Fruit fly (Drosophila melanogaster) whole organism, embryonic: ENCODE measurements around the gene nonC.

Experiments used
- CG10267 ChIP-seq: fragments of 200-800 bp; sonication (Bioruptor generic); optimal IDR thresholded peaks from 2 replicates; lab custom pipeline; 2018; ENCODE audit warnings: missing biosample characterization, mild to moderate bottlenecking, missing genetic modification characterization, moderate library complexity
- CG10431 ChIP-seq: fragments of 200-800 bp; sonication (Bioruptor generic); optimal IDR thresholded peaks from 3 replicates; lab custom pipeline; 2018; ENCODE audit warnings: missing biosample characterization, mild to moderate bottlenecking, missing genetic modification characterization
- CG10543 ChIP-seq: fragments of 200-800 bp; sonication (Bioruptor generic); optimal IDR thresholded peaks from 3 replicates; lab custom pipeline; 2017; ENCODE audit warnings: missing biosample characterization, mild to moderate bottlenecking, missing genetic modification characterization, moderate library complexity
- CG10654 ChIP-seq: fragments of 200-800 bp; sonication (Bioruptor generic); optimal IDR thresholded peaks from 2 replicates; lab custom pipeline; 2016; ENCODE audit warnings: missing biosample characterization, missing genetic modification characterization
- CG11093 ChIP-seq: fragments of 200-800 bp; sonication (Bioruptor generic); IDR thresholded peaks from 3 replicates; pipeline ENCODE4 v1.3.6; 2022; ENCODE audit warnings: missing biosample characterization, missing genetic modification characterization
- CG12236 ChIP-seq: fragments of 200-800 bp; sonication (Bioruptor generic); optimal IDR thresholded peaks from 2 replicates; lab custom pipeline; 2016; ENCODE audit warnings: missing biosample characterization, missing genetic modification characterization
- CG12299 ChIP-seq: fragments of 200-800 bp; sonication (Bioruptor generic); optimal IDR thresholded peaks from 2 replicates; lab custom pipeline; 2018; ENCODE audit warnings: missing biosample characterization, mild to moderate bottlenecking, missing genetic modification characterization
- CG12769 ChIP-seq: fragments of 200-800 bp; sonication (Bioruptor generic); optimal IDR thresholded peaks from 2 replicates; lab custom pipeline; 2019; ENCODE audit warnings: missing biosample characterization, mild to moderate bottlenecking, missing genetic modification characterization, moderate library complexity
- CG13123 ChIP-seq: fragments of 200-800 bp; sonication (Bioruptor generic); optimal IDR thresholded peaks from 2 replicates; lab custom pipeline; 2016; ENCODE audit warnings: missing biosample characterization, missing genetic modification characterization
- CG13894 ChIP-seq: fragments of 200-800 bp; sonication (Bioruptor generic); optimal IDR thresholded peaks from 3 replicates; lab custom pipeline; 2018; ENCODE audit warnings: missing biosample characterization, mild to moderate bottlenecking, missing genetic modification characterization, moderate library complexity
- CG14710 ChIP-seq: fragments of 200-800 bp; sonication (Bioruptor generic); optimal IDR thresholded peaks from 3 replicates; lab custom pipeline; 2019; ENCODE audit warnings: missing biosample characterization, mild to moderate bottlenecking, missing genetic modification characterization, moderate library complexity
- CG17359 ChIP-seq: fragments of 200-800 bp; sonication (Bioruptor generic); optimal IDR thresholded peaks from 3 replicates; lab custom pipeline; 2018; ENCODE audit warnings: missing biosample characterization, mild to moderate bottlenecking, missing genetic modification characterization, moderate library complexity
- CG31388 ChIP-seq: fragments of 200-800 bp; sonication (Bioruptor generic); optimal IDR thresholded peaks from 2 replicates; lab custom pipeline; 2016; ENCODE audit warnings: missing biosample characterization, missing genetic modification characterization
- CG34224 ChIP-seq: fragments of 200-800 bp; sonication (Bioruptor generic); IDR thresholded peaks from 3 replicates; pipeline ENCODE4 v1.3.6; 2022; ENCODE audit warnings: missing biosample characterization, missing genetic modification characterization; ENCODE audit not compliant: partially characterized antibody
- CG34422 ChIP-seq: fragments of 200-800 bp; sonication (Bioruptor generic); IDR thresholded peaks from 3 replicates; pipeline ENCODE4 v1.3.6; 2022; ENCODE audit warnings: missing biosample characterization, missing genetic modification characterization
- CG3847 ChIP-seq: fragments of 200-800 bp; sonication (Bioruptor generic); IDR thresholded peaks from 2 replicates; pipeline ENCODE4 v1.3.6; 2022; ENCODE audit warnings: missing biosample characterization, missing genetic modification characterization
- CG42726 ChIP-seq: fragments of 200-800 bp; sonication (Bioruptor generic); IDR thresholded peaks from 2 replicates; pipeline ENCODE4 v1.3.6; 2022; ENCODE audit warnings: missing biosample characterization, missing genetic modification characterization; ENCODE audit not compliant: partially characterized antibody
- CG4360 ChIP-seq: fragments of 200-800 bp; sonication (Bioruptor generic); IDR thresholded peaks from 2 replicates; pipeline ENCODE4 v1.3.6; 2022; ENCODE audit warnings: missing biosample characterization, missing genetic modification characterization
- CG5953 ChIP-seq: fragments of 200-800 bp; sonication (Bioruptor generic); IDR thresholded peaks from 2 replicates; pipeline ENCODE4 v1.3.6; 2022; ENCODE audit warnings: missing biosample characterization, missing genetic modification characterization
- CG7271 ChIP-seq: fragments of 200-800 bp; sonication (Bioruptor generic); optimal IDR thresholded peaks from 2 replicates; lab custom pipeline; 2018; ENCODE audit warnings: missing biosample characterization, mild to moderate bottlenecking, missing genetic modification characterization, moderate library complexity
- CG7839 ChIP-seq: fragments of 200-800 bp; sonication (Bioruptor generic); optimal IDR thresholded peaks from 3 replicates; lab custom pipeline; 2018; ENCODE audit warnings: missing biosample characterization, mild to moderate bottlenecking, missing genetic modification characterization, moderate library complexity
- CG8924 ChIP-seq: fragments of 200-800 bp; optimal IDR thresholded peaks from 3 replicates; lab custom pipeline; 2019; ENCODE audit warnings: missing biosample characterization, mild to moderate bottlenecking, missing genetic modification characterization, moderate library complexity
- CG9609 ChIP-seq: fragments of 200-800 bp; sonication (Bioruptor generic); optimal IDR thresholded peaks from 3 replicates; lab custom pipeline; 2016; ENCODE audit warnings: missing biosample characterization, missing genetic modification characterization
- CG9932 ChIP-seq: fragments of 200-800 bp; sonication (Bioruptor generic); IDR thresholded peaks from 2 replicates; pipeline ENCODE4 v1.3.6; 2022; ENCODE audit warnings: missing biosample characterization, missing genetic modification characterization
- D19A ChIP-seq: fragments of 200-800 bp; optimal IDR thresholded peaks from 3 replicates; lab custom pipeline; 2019; ENCODE audit warnings: missing biosample characterization, mild to moderate bottlenecking, missing genetic modification characterization, moderate library complexity
- D19B ChIP-seq: fragments of 200-800 bp; sonication (Bioruptor generic); optimal IDR thresholded peaks from 2 replicates; lab custom pipeline; 2017; ENCODE audit warnings: missing biosample characterization, mild to moderate bottlenecking, missing genetic modification characterization
- Dad ChIP-seq: fragments of 200-800 bp; sonication (Bioruptor generic); optimal IDR thresholded peaks from 3 replicates; lab custom pipeline; 2016; ENCODE audit warnings: missing biosample characterization, missing genetic modification characterization
- E2f2 ChIP-seq: fragments of 200-800 bp; sonication (Bioruptor generic); IDR thresholded peaks from 2 replicates; pipeline ENCODE4 v1.3.6; 2022; ENCODE audit warnings: missing biosample characterization, missing genetic modification characterization
- Eip74EF ChIP-seq, 2 experiments: fragments of 200-800 bp in 1 of 2; fragments of >200 bp in 1 of 2; sonication (Bioruptor generic) in 1 of 2; optimal IDR thresholded peaks; 2 replicates each; lab custom pipeline; 2017 to 2019; ENCODE audit warnings: missing biosample characterization in 2 of 2, missing genetic modification characterization in 2 of 2, mild to moderate bottlenecking in 1 of 2, moderate library complexity in 1 of 2
- Fer1 ChIP-seq: fragments of 200-800 bp; sonication (Bioruptor generic); optimal IDR thresholded peaks from 2 replicates; lab custom pipeline; 2017; ENCODE audit warnings: missing biosample characterization, mild to moderate bottlenecking, missing genetic modification characterization
- Fer2 ChIP-seq: fragments of 200-800 bp; sonication (Bioruptor generic); optimal IDR thresholded peaks from 2 replicates; lab custom pipeline; 2018; ENCODE audit warnings: missing biosample characterization, mild to moderate bottlenecking, missing genetic modification characterization, moderate library complexity
- Fer3 ChIP-seq: fragments of 200-800 bp; sonication (Bioruptor generic); optimal IDR thresholded peaks from 2 replicates; lab custom pipeline; 2018; ENCODE audit warnings: missing biosample characterization, mild to moderate bottlenecking, missing genetic modification characterization, moderate library complexity
- Hmr ChIP-seq: fragments of 200-800 bp; sonication (Bioruptor generic); optimal IDR thresholded peaks from 3 replicates; lab custom pipeline; 2017; ENCODE audit warnings: mild to moderate bottlenecking, missing biosample characterization, missing genetic modification reagents, missing genetic modification characterization
- MBD-R2 ChIP-seq: fragments of 200-800 bp; sonication (Bioruptor generic); IDR thresholded peaks from 2 replicates; pipeline ENCODE4 v1.3.6; 2022; ENCODE audit warnings: missing biosample characterization, missing genetic modification characterization
- Mad ChIP-seq: fragments of 200-800 bp; sonication (Bioruptor generic); optimal IDR thresholded peaks from 2 replicates; lab custom pipeline; 2016; ENCODE audit warnings: missing biosample characterization, missing genetic modification characterization
- Stat92E ChIP-seq, 3 experiments: fragments of >200 bp in 2 of 3; fragments of 200-800 bp in 1 of 3; sonication (Bioruptor generic) in 1 of 3; optimal IDR thresholded peaks; 2 replicates each; lab custom pipeline; 2017 to 2019; ENCODE audit warnings: missing biosample characterization in 3 of 3, missing genetic modification characterization in 3 of 3, mild to moderate bottlenecking in 1 of 3, moderate library complexity in 1 of 3
- aop ChIP-seq: fragments of 200-800 bp; sonication (Bioruptor generic); IDR thresholded peaks from 2 replicates; pipeline ENCODE4 v1.3.6; 2022; ENCODE audit warnings: missing biosample characterization, missing genetic modification characterization
- crol ChIP-seq: fragments of 200-800 bp; sonication (Bioruptor generic); IDR thresholded peaks from 2 replicates; pipeline ENCODE4 v1.3.6; 2022; ENCODE audit warnings: missing biosample characterization, missing genetic modification characterization
- danr ChIP-seq: fragments of 200-800 bp; sonication (Bioruptor generic); IDR thresholded peaks from 2 replicates; pipeline ENCODE4 v1.3.6; 2022; ENCODE audit warnings: missing biosample characterization, missing genetic modification characterization
- dpn ChIP-seq, 2 experiments: fragments of 200-800 bp; sonication (Bioruptor generic); optimal IDR thresholded peaks; 3 replicates each; lab custom pipeline; 2016; ENCODE audit warnings: missing biosample characterization in 2 of 2, missing genetic modification characterization in 2 of 2
- grn ChIP-seq: fragments of 200-800 bp; sonication (Bioruptor generic); optimal IDR thresholded peaks from 3 replicates; lab custom pipeline; 2017; ENCODE audit warnings: missing biosample characterization, missing genetic modification characterization
- hb ChIP-seq: fragments of 200-800 bp; sonication (Bioruptor generic); IDR thresholded peaks from 3 replicates; pipeline ENCODE4 v1.3.6; 2022; ENCODE audit warnings: missing biosample characterization, missing genetic modification characterization; ENCODE audit not compliant: partially characterized antibody
- ind ChIP-seq: fragments of 200-800 bp; sonication (Bioruptor generic); optimal IDR thresholded peaks from 3 replicates; lab custom pipeline; 2016; ENCODE audit warnings: missing biosample characterization, missing genetic modification characterization
- jigr1 ChIP-seq: fragments of 200-800 bp; sonication (Bioruptor generic); IDR thresholded peaks from 3 replicates; pipeline ENCODE4 v1.3.6; 2022; ENCODE audit warnings: missing biosample characterization, missing genetic modification characterization
- pzg ChIP-seq: fragments of 200-800 bp; sonication (Bioruptor generic); optimal IDR thresholded peaks from 3 replicates; lab custom pipeline; 2018; ENCODE audit warnings: missing biosample characterization, mild to moderate bottlenecking, missing genetic modification characterization, moderate library complexity
- sob ChIP-seq: fragments of 200-800 bp; sonication (Bioruptor generic); IDR thresholded peaks from 2 replicates; pipeline ENCODE4 v1.3.6; 2022; ENCODE audit warnings: missing biosample characterization, missing genetic modification characterization
- stwl ChIP-seq: fragments of 200-800 bp; sonication (Bioruptor generic); optimal IDR thresholded peaks from 3 replicates; lab custom pipeline; 2018; ENCODE audit warnings: missing biosample characterization, mild to moderate bottlenecking, missing genetic modification characterization, moderate library complexity
- tin ChIP-seq: fragments of 200-800 bp; sonication (Bioruptor generic); optimal IDR thresholded peaks from 3 replicates; lab custom pipeline; 2016; ENCODE audit warnings: missing biosample characterization, missing genetic modification characterization
- toy ChIP-seq: fragments of 200-800 bp; sonication (Bioruptor generic); IDR thresholded peaks from 2 replicates; pipeline ENCODE4 v1.3.6; 2022; ENCODE audit warnings: missing biosample characterization, missing genetic modification characterization
- zfh2 ChIP-seq: fragments of 200-800 bp; sonication (Bioruptor generic); optimal IDR thresholded peaks from 2 replicates; lab custom pipeline; 2016; ENCODE audit warnings: missing biosample characterization, missing genetic modification characterization

Gene nonC

dm6 chrX:6852574-6852973, 28.3 kb downstream of the nonC start (continued):
- TF ChIP-seq stwl: peak; percentile 57
- TF ChIP-seq CG17359 (tag; lab: Kevin White, UChicago): peak; percentile 91
- peak; percentile 52; the same call in 1 of the 2 replicates for TF ChIP-seq toy (GFP tag; lab: Robert Waterston, UW)
- TF ChIP-seq Fer3 (tag; lab: Kevin White, UChicago): peak; percentile 93
- peak; percentile 78; the same call in 1 of the 2 replicates for TF ChIP-seq aop (GFP tag; lab: Robert Waterston, UW)
- TF ChIP-seq CG13894 (tag; lab: Kevin White, UChicago): peak; percentile 94
- peak; percentile 92 for TF ChIP-seq Dad (GFP tag; lab: Kevin White, UChicago)
- TF ChIP-seq ind (GFP tag; lab: Kevin White, UChicago): peak; percentile 95
- peak; percentile 87 for TF ChIP-seq CG9932 (GFP tag; lab: Robert Waterston, UW)
- peak; percentile 96 for TF ChIP-seq E2f2 (GFP tag; lab: Robert Waterston, UW)
- peak; percentile 47 for TF ChIP-seq CG31388 (GFP tag; lab: Kevin White, UChicago)
- TF ChIP-seq CG10654 (GFP tag; lab: Kevin White, UChicago): peak; percentile 90
- peak; percentile 64 for TF ChIP-seq CG10431
- peak; percentile 80; the same call in 1 of the 2 replicates for TF ChIP-seq MBD-R2
- TF ChIP-seq CG12299: peak; percentile 86
- no peak for TF ChIP-seq CG42726
- TF ChIP-seq CG7839 (tag; lab: Kevin White, UChicago): peak; percentile 95
- peak; percentile 93 for TF ChIP-seq zfh2 (GFP tag; lab: Kevin White, UChicago)
- peak; percentile 74; the same call in 2 of the 3 replicates for TF ChIP-seq CG34422
- peak; percentile 71 for TF ChIP-seq CG5953
- TF ChIP-seq Mad (GFP tag; lab: Kevin White, UChicago): peak; percentile 88
- TF ChIP-seq CG8924 (tag; lab: Kevin White, UChicago): peak; percentile 89
- peak; percentile 86 for TF ChIP-seq Fer2 (tag; lab: Kevin White, UChicago)
- peak; percentile 48; the same call in 1 of the 3 replicates for TF ChIP-seq jigr1 (GFP tag; lab: Robert Waterston, UW)
- peak; percentile 83 for TF ChIP-seq D19B (GFP tag; lab: Kevin White, UChicago)
- no peak for TF ChIP-seq hb (GFP tag; lab: Robert Waterston, UW)
- TF ChIP-seq CG11093 (GFP tag; lab: Robert Waterston, UW): peak; percentile 85
- peak; percentile 91 for TF ChIP-seq CG14710
- TF ChIP-seq Stat92E (GFP tag; optimal IDR thresholded peaks at IDR 0.05; lab: Kevin White, UChicago): peak in 1 of 3 experiments; percentile 11
- peak; percentile 30 for TF ChIP-seq grn
- TF ChIP-seq Eip74EF (GFP tag; optimal IDR thresholded peaks at IDR 0.05; lab: Kevin White, UChicago): peak in 1 of 2 experiments; percentile 72
- TF ChIP-seq CG12769 (tag; lab: Kevin White, UChicago): peak; percentile 95
- peak; percentile 76 for TF ChIP-seq pzg (GFP tag; lab: Kevin White, UChicago)
- TF ChIP-seq CG10543: peak; percentile 87
- TF ChIP-seq D19A: peak; percentile 84
- TF ChIP-seq CG10267 (tag; lab: Kevin White, UChicago): peak; percentile 84
- peak; percentile 42 for TF ChIP-seq CG7271 (tag; lab: Kevin White, UChicago)
- TF ChIP-seq crol (GFP tag; lab: Robert Waterston, UW): no peak
- peak; percentile 93 for TF ChIP-seq CG9609 (GFP tag; lab: Kevin White, UChicago)
- TF ChIP-seq CG34224 (GFP tag; lab: Robert Waterston, UW): 0 out of 3 replicates have a peak, but pooled peaks have one; percentile 35
- TF ChIP-seq sob (GFP tag; lab: Robert Waterston, UW): peak; percentile 88
- TF ChIP-seq CG3847: peak; percentile 87
- TF ChIP-seq dpn (GFP tag; optimal IDR thresholded peaks at IDR 0.05; lab: Kevin White, UChicago): peak; percentile 94
- TF ChIP-seq danr (GFP tag; lab: Robert Waterston, UW): peak; percentile 75; the same call in 1 of the 2 replicates
- peak; percentile 59 for TF ChIP-seq CG4360 (GFP tag; lab: Robert Waterston, UW)
- peak; percentile 91 for TF ChIP-seq Hmr (GFP tag; lab: Kevin White, UChicago)
- peak; percentile 91 for TF ChIP-seq Fer1 (GFP tag; lab: Kevin White, UChicago)
- TF ChIP-seq tin: peak; percentile 92
- peak; percentile 76 for TF ChIP-seq CG12236 (GFP tag; lab: Kevin White, UChicago)
- TF ChIP-seq CG13123 (GFP tag; lab: Kevin White, UChicago): peak; percentile 82
